Fruit fly (Drosophila melanogaster) whole organism, pupa: Measurements from ENCODE around the gene primo-2.

Experiments
- CG10348 ChIP-seq: fragments of 200-800 bp; sonication (Bioruptor generic); IDR thresholded peaks from 2 replicates; pipeline ENCODE4 v1.3.6; 2022; ENCODE audit warnings: missing biosample characterization, missing genetic modification characterization
- CG12605 ChIP-seq: fragments of 200-800 bp; sonication (Bioruptor generic); IDR thresholded peaks from 2 replicates; pipeline ENCODE4 v1.3.6; 2022; ENCODE audit warnings: missing biosample characterization, missing genetic modification characterization
- CG13204 ChIP-seq: fragments of 200-800 bp; sonication (Bioruptor generic); optimal IDR thresholded peaks from 2 replicates; lab custom pipeline; 2018; ENCODE audit warnings: missing biosample characterization, mild to moderate bottlenecking, missing genetic modification characterization, moderate library complexity
- CG14655 ChIP-seq: fragments of 200-800 bp; sonication (Bioruptor generic); optimal IDR thresholded peaks from 3 replicates; lab custom pipeline; 2017; ENCODE audit warnings: mild to moderate bottlenecking, missing biosample characterization, missing genetic modification reagents, missing genetic modification characterization
- CG15710 ChIP-seq: fragments of 200-800 bp; sonication (Bioruptor generic); optimal IDR thresholded peaks from 2 replicates; lab custom pipeline; 2018; ENCODE audit warnings: missing biosample characterization, mild to moderate bottlenecking, missing genetic modification characterization, moderate library complexity
- CG17806 ChIP-seq: fragments of 200-800 bp; sonication (Bioruptor generic); optimal IDR thresholded peaks from 2 replicates; lab custom pipeline; 2018; ENCODE audit warnings: missing biosample characterization, mild to moderate bottlenecking, missing genetic modification characterization, moderate library complexity
- CG32121 ChIP-seq: fragments of 200-800 bp; sonication (Bioruptor generic); IDR thresholded peaks from 2 replicates; pipeline ENCODE4 v1.3.6; 2022; ENCODE audit warnings: missing biosample characterization, missing genetic modification characterization
- CG34367 ChIP-seq: fragments of 200-800 bp; sonication (Bioruptor generic); optimal IDR thresholded peaks from 2 replicates; lab custom pipeline; 2018; ENCODE audit warnings: missing biosample characterization, mild to moderate bottlenecking, missing genetic modification characterization
- CG4496 ChIP-seq: fragments of 200-800 bp; sonication (Bioruptor generic); IDR thresholded peaks from 3 replicates; pipeline ENCODE4 v1.3.6; 2022; ENCODE audit warnings: missing biosample characterization, missing genetic modification characterization
- CG8159 ChIP-seq: fragments of 200-800 bp; sonication (Bioruptor generic); optimal IDR thresholded peaks from 3 replicates; lab custom pipeline; 2018; ENCODE audit warnings: missing biosample characterization, mild to moderate bottlenecking, missing genetic modification characterization, moderate library complexity
- CG8301 ChIP-seq: fragments of 200-800 bp; sonication (Bioruptor generic); optimal IDR thresholded peaks from 2 replicates; lab custom pipeline; 2018; ENCODE audit warnings: missing biosample characterization, mild to moderate bottlenecking, missing genetic modification characterization
- CG9948 ChIP-seq: fragments of 200-800 bp; sonication (Bioruptor generic); optimal IDR thresholded peaks from 2 replicates; lab custom pipeline; 2018; ENCODE audit warnings: missing biosample characterization, mild to moderate bottlenecking, missing genetic modification characterization, moderate library complexity
- D1 ChIP-seq: fragments of 200-800 bp; sonication (Bioruptor generic); optimal IDR thresholded peaks from 2 replicates; lab custom pipeline; 2018; ENCODE audit warnings: missing biosample characterization, mild to moderate bottlenecking, missing genetic modification characterization, moderate library complexity
- EcR ChIP-seq: fragments of 200-800 bp; sonication (Bioruptor generic); optimal IDR thresholded peaks from 3 replicates; lab custom pipeline; 2019; ENCODE audit warnings: missing biosample characterization, missing genetic modification characterization, mild to moderate bottlenecking, moderate library complexity, missing genetic modification reagents
- Ets98B ChIP-seq: fragments of 200-800 bp; sonication (Bioruptor generic); IDR thresholded peaks from 2 replicates; pipeline ENCODE4 v1.3.6; 2022; ENCODE audit warnings: missing biosample characterization, missing genetic modification characterization
- Pif1A ChIP-seq: fragments of 200-800 bp; sonication (Bioruptor generic); optimal IDR thresholded peaks from 3 replicates; lab custom pipeline; 2016; ENCODE audit warnings: missing biosample characterization, missing genetic modification characterization
- Pif1B ChIP-seq: fragments of 200-800 bp; sonication (Bioruptor generic); optimal IDR thresholded peaks from 3 replicates; lab custom pipeline; 2016; ENCODE audit warnings: missing biosample characterization, missing genetic modification characterization
- Snoo ChIP-seq: fragments of 200-800 bp; sonication (Bioruptor generic); optimal IDR thresholded peaks from 3 replicates; lab custom pipeline; 2017; ENCODE audit warnings: missing biosample characterization, mild to moderate bottlenecking, missing genetic modification characterization, inconsistent platforms
- fd96Ca ChIP-seq: fragments of 200-800 bp; sonication (Bioruptor generic); IDR thresholded peaks from 3 replicates; pipeline ENCODE4 v1.3.6; 2022; ENCODE audit warnings: missing biosample characterization, missing genetic modification characterization
- gl ChIP-seq: fragments of 200-800 bp; sonication (Bioruptor generic); optimal IDR thresholded peaks from 2 replicates; lab custom pipeline; 2018; ENCODE audit warnings: missing biosample characterization, mild to moderate bottlenecking, missing genetic modification characterization
- rn ChIP-seq: fragments of 200-800 bp; sonication (Bioruptor generic); IDR thresholded peaks from 2 replicates; pipeline ENCODE4 v1.3.6; 2022; ENCODE audit warnings: missing biosample characterization, missing genetic modification characterization

primo-2 gene

dm6 chr3R:13724029-13724638, 12.5 kb upstream of the primo-2 start:
- TF ChIP-seq CG9948 (tag; lab: Kevin White, UChicago) (no peak), rn (GFP tag; lab: Robert Waterston, UW) (no peak), EcR (GFP tag; lab: Kevin White, UChicago) (no peak), D1 (tag; lab: Kevin White, UChicago) (no peak), gl (tag; lab: Kevin White, UChicago) (no peak), Ets98B (GFP tag; lab: Robert Waterston, UW) (no peak), CG12605 (GFP tag; lab: Robert Waterston, UW) (no peak), CG8301 (tag; lab: Kevin White, UChicago) (no peak), Pif1A (no peak), CG8159 (tag; lab: Kevin White, UChicago) (no peak), CG32121 (GFP tag; lab: Robert Waterston, UW) (no peak), Pif1B (GFP tag; lab: Kevin White, UChicago) (no peak), fd96Ca (GFP tag; lab: Robert Waterston, UW) (no peak), CG14655 (no peak), CG10348 (no peak), Snoo (tag; lab: Kevin White, UChicago) (no peak)

dm6 chr3R:13722451-13722850, 10.8 kb upstream of the primo-2 start:
- TF ChIP-seq rn (GFP tag; lab: Robert Waterston, UW) (no peak), CG32121 (GFP tag; lab: Robert Waterston, UW) (no peak), CG12605 (GFP tag; lab: Robert Waterston, UW) (no peak), CG8301 (tag; lab: Kevin White, UChicago) (no peak), Pif1A (no peak), CG4496 (GFP tag; lab: Robert Waterston, UW) (no peak), Pif1B (GFP tag; lab: Kevin White, UChicago) (no peak), CG34367 (no peak), CG10348 (no peak), CG13204 (GFP tag; lab: Kevin White, UChicago) (no peak), gl (tag; lab: Kevin White, UChicago) (no peak), CG14655 (no peak), CG8159 (tag; lab: Kevin White, UChicago) (no peak), Snoo (tag; lab: Kevin White, UChicago) (no peak), CG9948 (tag; lab: Kevin White, UChicago) (no peak)
- TF ChIP-seq, all 21 proteins: peak for 0

- no peak for TF ChIP-seq Ets98B (GFP tag; lab: Robert Waterston, UW)
- no peak for TF ChIP-seq CG12605 (GFP tag; lab: Robert Waterston, UW)
- no peak for TF ChIP-seq CG15710 (tag; lab: Kevin White, UChicago)
- TF ChIP-seq, all 21 proteins: peak for 0
Measured at dm6 chr3R:13721998-13722397, 10.4 kb upstream of the primo-2 start.

- TF ChIP-seq CG15710 (tag; lab: Kevin White, UChicago) = no peak
- no peak for TF ChIP-seq EcR (GFP tag; lab: Kevin White, UChicago)
- TF ChIP-seq CG12605 (GFP tag; lab: Robert Waterston, UW) = no peak
- TF ChIP-seq CG32121 (GFP tag; lab: Robert Waterston, UW) = 0 out of 2 replicates have a peak, but pooled peaks have one; percentile 16
- TF ChIP-seq Pif1A = no peak
- TF ChIP-seq Snoo (tag; lab: Kevin White, UChicago) = no peak
- TF ChIP-seq CG13204 (GFP tag; lab: Kevin White, UChicago) = no peak
- TF ChIP-seq CG9948 (tag; lab: Kevin White, UChicago) = no peak
Measured at dm6 chr3R:13720798-13721197, 9.2 kb upstream of the primo-2 start.

dm6 chr3R:13719053-13719452, 7.4 kb upstream of the primo-2 start:
- TF ChIP-seq Snoo (tag; lab: Kevin White, UChicago) = no peak
- no peak for TF ChIP-seq CG8301 (tag; lab: Kevin White, UChicago)
- TF ChIP-seq CG10348 = no peak
- no peak for TF ChIP-seq fd96Ca (GFP tag; lab: Robert Waterston, UW)
- TF ChIP-seq CG9948 (tag; lab: Kevin White, UChicago) = no peak

- TF ChIP-seq Ets98B (GFP tag; lab: Robert Waterston, UW) (no peak), CG12605 (GFP tag; lab: Robert Waterston, UW) (no peak), rn (GFP tag; lab: Robert Waterston, UW) (no peak), CG17806 (tag; lab: Kevin White, UChicago) (no peak)
Measured at dm6 chr3R:13718076-13718475, 6.4 kb upstream of the primo-2 start, which contains the start of gene Ubc87F. Ubc87F (minus strand) TSS chr3R:13718176.

- peak; percentile 79 for TF ChIP-seq CG10348
- TF ChIP-seq rn (GFP tag; lab: Robert Waterston, UW) = peak; percentile 89
- TF ChIP-seq CG8301 (tag; lab: Kevin White, UChicago) = peak; percentile 88
- TF ChIP-seq CG13204 (GFP tag; lab: Kevin White, UChicago) = peak; percentile 52
- TF ChIP-seq Pif1B (GFP tag; lab: Kevin White, UChicago) = peak; percentile 94
- peak; percentile 89 for TF ChIP-seq CG14655
- peak; percentile 97 for TF ChIP-seq Pif1A
- peak; percentile 66 for TF ChIP-seq CG9948 (tag; lab: Kevin White, UChicago)
- TF ChIP-seq fd96Ca (GFP tag; lab: Robert Waterston, UW) = peak; percentile 96
- no peak for TF ChIP-seq D1 (tag; lab: Kevin White, UChicago)
- no peak for TF ChIP-seq EcR (GFP tag; lab: Kevin White, UChicago)
- TF ChIP-seq CG15710 (tag; lab: Kevin White, UChicago) = peak; percentile 75
- TF ChIP-seq CG34367 = peak; percentile 68
- peak; percentile 22 for TF ChIP-seq Snoo (tag; lab: Kevin White, UChicago)
- TF ChIP-seq gl (tag; lab: Kevin White, UChicago) = peak; percentile 45
- peak; percentile 95 for TF ChIP-seq CG32121 (GFP tag; lab: Robert Waterston, UW)
- TF ChIP-seq CG12605 (GFP tag; lab: Robert Waterston, UW) = peak; percentile 82
- peak; percentile 96 for TF ChIP-seq CG4496 (GFP tag; lab: Robert Waterston, UW)
- TF ChIP-seq CG8159 (tag; lab: Kevin White, UChicago) = peak; percentile 68
- peak; percentile 96 for TF ChIP-seq Ets98B (GFP tag; lab: Robert Waterston, UW)
- TF ChIP-seq CG17806 (tag; lab: Kevin White, UChicago) = peak; percentile 77
Measured at dm6 chr3R:13716827-13717226, 5.2 kb upstream of the primo-2 start.
